Worm (Caenorhabditis elegans) whole organism, L2 larva: ENCODE data around the gene msd-2.

Experiments used
- C34F6.9 ChIP-seq: fragments of 150-350 bp; optimal IDR thresholded peaks from 2 replicates; lab custom pipeline; 2014; ENCODE audit warnings: missing biosample characterization, missing genetic modification characterization
- F13H6.1 ChIP-seq: sonication (generic microtip); optimal IDR thresholded peaks from 2 replicates; lab custom pipeline; 2016; ENCODE audit warnings: missing genetic modification characterization, missing compliant biosample characterization
- R02D3.7 ChIP-seq: fragments of 150-350 bp; optimal IDR thresholded peaks from 2 replicates; lab custom pipeline; 2014; ENCODE audit warnings: missing biosample characterization, missing genetic modification characterization
- Y55F3AM.14 ChIP-seq: fragments of 200-800 bp; sonication (Bioruptor generic); optimal IDR thresholded peaks from 2 replicates; lab custom pipeline; 2018; ENCODE audit warnings: mild to moderate bottlenecking, missing genetic modification characterization, missing compliant biosample characterization
- alr-1 ChIP-seq: fragments of 150-350 bp; optimal IDR thresholded peaks from 2 replicates; lab custom pipeline; 2014; ENCODE audit warnings: missing biosample characterization, missing genetic modification characterization
- ama-1 ChIP-seq: fragments of 150-350 bp; optimal IDR thresholded peaks from 2 replicates; lab custom pipeline; 2018; ENCODE audit warnings: inconsistent platforms
- ceh-16 ChIP-seq: fragments of 150-350 bp; optimal IDR thresholded peaks from 2 replicates; lab custom pipeline; 2014; ENCODE audit warnings: missing biosample characterization, missing genetic modification characterization
- ceh-82 ChIP-seq: fragments of 150-350 bp; optimal IDR thresholded peaks from 2 replicates; lab custom pipeline; 2014; ENCODE audit warnings: missing biosample characterization, missing genetic modification characterization
- crh-2 ChIP-seq: sonication (generic microtip); optimal IDR thresholded peaks from 2 replicates; lab custom pipeline; 2017; ENCODE audit warnings: missing biosample characterization, missing genetic modification characterization
- egl-27 ChIP-seq: sonication (generic microtip); optimal IDR thresholded peaks from 3 replicates; lab custom pipeline; 2017; ENCODE audit warnings: missing biosample characterization, missing genetic modification reagents, missing genetic modification characterization
- fos-1 ChIP-seq: fragments of 150-350 bp; optimal IDR thresholded peaks from 2 replicates; lab custom pipeline; 2014; ENCODE audit warnings: missing biosample characterization, missing genetic modification characterization
- lin-13 ChIP-seq: fragments of 150-350 bp; optimal IDR thresholded peaks from 2 replicates; lab custom pipeline; 2014; ENCODE audit warnings: missing biosample characterization, missing genetic modification reagents, missing genetic modification characterization
- lin-39 ChIP-seq: fragments of 150-350 bp; optimal IDR thresholded peaks from 2 replicates; lab custom pipeline; 2014; ENCODE audit warnings: missing biosample characterization, missing genetic modification reagents, missing genetic modification characterization
- lsy-2 ChIP-seq, 2 experiments: fragments of 150-350 bp in 1 of 2; sonication (generic microtip) in 1 of 2; optimal IDR thresholded peaks; 2 replicates each; lab custom pipeline; 2014 to 2017; ENCODE audit warnings: missing biosample characterization in 2 of 2, missing genetic modification characterization in 2 of 2
- mbf-1 ChIP-seq: sonication (generic microtip); optimal IDR thresholded peaks from 2 replicates; lab custom pipeline; 2017; ENCODE audit warnings: missing biosample characterization, missing genetic modification characterization
- mdl-1 ChIP-seq, 2 experiments: fragments of 150-350 bp in 1 of 2; sonication (generic microtip) in 1 of 2; optimal IDR thresholded peaks; 2 replicates each; lab custom pipeline; 2017; ENCODE audit warnings: missing biosample characterization in 2 of 2, missing genetic modification characterization in 2 of 2
- nhr-10 ChIP-seq: sonication (generic microtip); optimal IDR thresholded peaks from 2 replicates; lab custom pipeline; 2017; ENCODE audit warnings: missing biosample characterization, missing genetic modification characterization
- nhr-11 ChIP-seq: fragments of 150-350 bp; optimal IDR thresholded peaks from 2 replicates; lab custom pipeline; 2014; ENCODE audit warnings: missing biosample characterization, missing genetic modification characterization
- nhr-12 ChIP-seq: fragments of 150-350 bp; optimal IDR thresholded peaks from 2 replicates; lab custom pipeline; 2014; ENCODE audit warnings: missing biosample characterization, missing genetic modification characterization
- nhr-129 ChIP-seq: fragments of 150-350 bp; optimal IDR thresholded peaks from 2 replicates; lab custom pipeline; 2014; ENCODE audit warnings: missing biosample characterization, missing genetic modification characterization
- nhr-21 ChIP-seq: fragments of 150-350 bp; optimal IDR thresholded peaks from 2 replicates; lab custom pipeline; 2014; ENCODE audit warnings: missing biosample characterization, missing genetic modification characterization
- nhr-23 ChIP-seq: fragments of 150-350 bp; optimal IDR thresholded peaks from 2 replicates; lab custom pipeline; 2014; ENCODE audit warnings: missing biosample characterization, missing genetic modification reagents, missing genetic modification characterization
- nhr-6 ChIP-seq: fragments of 150-350 bp; optimal IDR thresholded peaks from 2 replicates; lab custom pipeline; 2014; ENCODE audit warnings: missing biosample characterization, missing genetic modification characterization
- nhr-77 ChIP-seq: fragments of 150-350 bp; optimal IDR thresholded peaks from 2 replicates; lab custom pipeline; 2014; ENCODE audit warnings: missing biosample characterization, missing genetic modification characterization
- peb-1 ChIP-seq: fragments of 150-350 bp; optimal IDR thresholded peaks from 2 replicates; lab custom pipeline; 2014; ENCODE audit warnings: missing biosample characterization, missing genetic modification characterization
- skn-1 ChIP-seq: sonication (generic microtip); optimal IDR thresholded peaks from 2 replicates; lab custom pipeline; 2017; ENCODE audit warnings: missing biosample characterization, missing genetic modification characterization
- sma-3 ChIP-seq: sonication (generic microtip); optimal IDR thresholded peaks from 2 replicates; lab custom pipeline; 2016; ENCODE audit warnings: missing genetic modification reagents, missing genetic modification characterization, missing compliant biosample characterization
- sma-9 ChIP-seq, 2 experiments: fragments of 150-350 bp in 1 of 2; sonication (generic microtip) in 1 of 2; optimal IDR thresholded peaks; 2 replicates each; lab custom pipeline; 2014 to 2016; ENCODE audit warnings: missing genetic modification characterization in 2 of 2, mild to moderate bottlenecking in 1 of 2, missing biosample characterization in 1 of 2, missing compliant biosample characterization in 1 of 2, missing genetic modification reagents in 1 of 2, moderate library complexity in 1 of 2
- snpc-4 ChIP-seq: fragments of 150-350 bp; optimal IDR thresholded peaks from 2 replicates; lab custom pipeline; 2014; ENCODE audit warnings: missing biosample characterization, missing genetic modification characterization
- unc-39 ChIP-seq: fragments of 150-350 bp; optimal IDR thresholded peaks from 2 replicates; lab custom pipeline; 2014; ENCODE audit warnings: missing biosample characterization, missing genetic modification characterization
- unc-55 ChIP-seq: fragments of 150-350 bp; sonication (generic microtip); optimal IDR thresholded peaks from 3 replicates; lab custom pipeline; 2014; ENCODE audit warnings: missing biosample characterization, missing genetic modification reagents, missing genetic modification characterization
- zag-1 ChIP-seq: fragments of 150-350 bp; optimal IDR thresholded peaks from 2 replicates; lab custom pipeline; 2014; ENCODE audit warnings: missing biosample characterization, missing genetic modification characterization
- ztf-4 ChIP-seq: fragments of 150-350 bp; optimal IDR thresholded peaks from 2 replicates; lab custom pipeline; 2014; ENCODE audit warnings: missing biosample characterization, missing genetic modification characterization

msd-2 gene

DNA sequence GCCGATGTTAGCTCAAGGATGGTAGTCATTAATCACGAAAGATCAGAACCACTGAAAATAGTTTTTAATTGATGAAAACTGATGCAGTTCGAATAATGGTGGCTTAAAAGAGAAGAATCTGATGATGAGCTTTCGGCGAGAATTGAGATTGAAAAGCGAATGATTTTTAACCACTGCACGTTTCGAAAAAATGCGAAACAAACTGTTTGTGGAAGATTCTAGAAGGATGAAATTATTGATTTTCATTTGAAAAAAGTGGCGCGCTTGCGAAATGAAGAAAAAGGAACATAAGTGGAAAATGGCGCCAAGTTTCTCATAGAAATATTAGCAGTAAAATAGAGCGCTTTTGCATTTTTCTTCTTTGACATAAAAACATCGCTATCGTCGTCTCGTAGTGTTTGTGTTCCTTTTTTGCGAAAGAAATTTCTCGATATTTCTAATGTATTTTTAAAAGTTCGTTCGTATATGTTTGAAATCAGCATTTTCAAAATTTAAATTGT lies 33.9 kb upstream of the msd-2 start, which contains the start of gene uba-1 (continued):
- no peak for TF ChIP-seq sma-9 (GFP tag; optimal IDR thresholded peaks at IDR 0.05; lab: Kevin White, UChicago)
- TF ChIP-seq sma-9 (tag; optimal IDR thresholded peaks at IDR 0.05; lab: Kevin White, UChicago): no peak
- TF ChIP-seq ztf-4 (tag; lab: Kevin White, UChicago): no peak
- TF ChIP-seq fos-1 (tag; lab: Kevin White, UChicago): no peak
- TF ChIP-seq nhr-6 (tag; lab: Kevin White, UChicago): no peak
- TF ChIP-seq lin-13 (GFP tag; lab: Kevin White, UChicago): no peak
- TF ChIP-seq nhr-23 (tag; lab: Kevin White, UChicago): no peak
- TF ChIP-seq unc-55 (GFP tag; lab: Kevin White, UChicago): peak; percentile 55
- no peak for TF ChIP-seq peb-1 (tag; lab: Kevin White, UChicago)
- no peak for TF ChIP-seq nhr-12 (tag; lab: Kevin White, UChicago)
- peak; percentile 13 for TF ChIP-seq F13H6.1 (tag; lab: Kevin White, UChicago)
- TF ChIP-seq nhr-11 (tag; lab: Kevin White, UChicago): no peak
- TF ChIP-seq lin-39 (tag; lab: Kevin White, UChicago): no peak
- no peak for TF ChIP-seq skn-1 (tag; lab: Kevin White, UChicago)
- no peak for TF ChIP-seq mdl-1 (tag; optimal IDR thresholded peaks at IDR 0.05; lab: Kevin White, UChicago)
- TF ChIP-seq sma-3 (GFP tag; lab: Kevin White, UChicago): peak; percentile 41
- TF ChIP-seq, all 48 proteins: peak for 12

DNA sequence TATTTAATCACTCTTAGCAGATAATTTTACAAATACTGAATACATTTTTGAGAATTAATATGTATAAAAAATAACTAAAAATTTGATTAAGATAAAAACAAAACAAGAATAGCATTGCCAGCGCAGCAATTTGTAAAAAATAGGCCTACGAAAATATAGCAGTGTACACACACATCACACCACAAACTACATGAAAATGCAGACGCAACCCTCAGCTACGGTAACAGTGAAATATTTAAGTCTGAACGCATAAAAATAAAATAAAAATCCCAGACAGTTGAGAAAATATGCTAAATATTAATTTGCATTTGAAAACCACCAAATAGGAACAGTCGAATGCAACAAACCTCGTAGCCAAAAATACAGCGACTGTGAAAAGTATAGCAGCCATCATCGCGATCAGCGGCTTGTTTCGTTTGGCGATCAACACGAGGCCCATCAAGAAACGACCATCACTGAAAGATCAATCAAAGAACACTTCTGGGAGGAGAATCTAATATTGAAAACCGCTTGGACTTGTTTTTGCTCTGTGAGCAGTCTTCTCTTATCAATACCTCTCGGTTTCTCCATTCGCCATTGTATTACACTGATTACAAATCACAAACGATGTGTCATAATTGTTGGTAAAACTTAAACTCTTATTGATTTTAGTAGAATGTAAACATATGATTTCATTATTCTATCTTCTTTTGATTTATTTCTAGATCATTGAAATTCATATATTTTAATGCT lies 30.2 kb upstream of the msd-2 start, which contains the start of gene pyp-1:
pyp-1 (minus strand) TSS at position 439 of the 732 bp plus-strand sequence.
- no peak for TF ChIP-seq mdl-1 (tag; optimal IDR thresholded peaks at IDR 0.05; lab: Kevin White, UChicago)
- TF ChIP-seq ztf-4 (tag; lab: Kevin White, UChicago): no peak
- TF ChIP-seq unc-55 (GFP tag; lab: Kevin White, UChicago): peak; percentile 34
- TF ChIP-seq nhr-77: no peak
- TF ChIP-seq nhr-23 (tag; lab: Kevin White, UChicago): no peak
- TF ChIP-seq C34F6.9 (tag; lab: Kevin White, UChicago): no peak
- TF ChIP-seq F13H6.1 (tag; lab: Kevin White, UChicago): no peak
- peak in 1 of 2 experiments; percentile 69 for TF ChIP-seq lsy-2 (tag; optimal IDR thresholded peaks at IDR 0.05; lab: Kevin White, UChicago)
- TF ChIP-seq sma-9 (GFP tag; optimal IDR thresholded peaks at IDR 0.05; lab: Kevin White, UChicago): peak; percentile 22
- TF ChIP-seq sma-9 (tag; optimal IDR thresholded peaks at IDR 0.05; lab: Kevin White, UChicago): no peak
- TF ChIP-seq ama-1 (lab: Kevin White, UChicago): peak; percentile 33
- TF ChIP-seq fos-1 (tag; lab: Kevin White, UChicago): peak; percentile 56
- no peak for TF ChIP-seq nhr-11 (tag; lab: Kevin White, UChicago)
- no peak for TF ChIP-seq egl-27 (tag; lab: Kevin White, UChicago)
- TF ChIP-seq zag-1 (tag; lab: Kevin White, UChicago): no peak

DNA sequence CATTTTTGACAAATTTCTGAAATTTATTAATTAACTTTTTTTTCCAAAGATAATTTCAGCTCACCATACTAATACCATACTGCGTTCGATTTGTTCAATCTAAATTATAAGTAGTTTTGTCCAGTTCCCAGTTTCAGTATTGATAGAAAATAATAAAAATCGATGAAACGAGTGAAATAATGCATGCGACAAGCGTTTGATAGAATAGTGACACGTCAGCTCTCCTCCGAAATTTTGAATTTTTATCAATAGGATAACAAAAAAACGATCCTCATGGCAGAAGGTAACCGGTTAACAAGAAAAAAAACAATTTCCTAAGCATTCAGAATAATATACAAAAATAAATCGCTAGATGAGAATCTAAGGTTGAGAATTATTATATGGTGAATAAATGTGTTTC lies 27.1 kb upstream of the msd-2 start, which contains the start of gene C47E12.3:
C47E12.3 (minus strand) TSS at position 101 of the 400 bp plus-strand sequence.
- TF ChIP-seq mbf-1 (tag; lab: Kevin White, UChicago): no peak
- TF ChIP-seq snpc-4 (tag; lab: Kevin White, UChicago): no peak
- no peak for TF ChIP-seq crh-2 (tag; lab: Kevin White, UChicago)
- no peak for TF ChIP-seq unc-39 (tag; lab: Kevin White, UChicago)
- TF ChIP-seq nhr-10 (tag; lab: Kevin White, UChicago): no peak

DNA sequence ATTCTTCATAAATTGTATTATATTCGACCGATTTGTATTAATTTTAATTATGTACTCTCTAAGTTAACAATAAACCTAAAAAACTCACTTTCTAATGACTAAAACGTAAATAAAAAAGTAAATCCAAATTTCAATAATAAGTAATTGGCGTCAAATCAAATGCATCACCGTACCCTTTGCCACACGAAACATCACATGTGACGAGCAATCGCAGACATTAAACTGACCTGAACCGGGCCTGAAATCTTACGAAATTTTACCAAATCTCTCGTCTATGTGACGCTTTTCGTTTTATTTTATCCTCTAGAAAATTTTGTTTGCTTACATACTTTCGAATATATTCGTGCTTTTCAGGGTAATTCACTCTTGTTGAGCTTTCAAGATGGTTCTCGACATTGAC lies 25.5 kb upstream of the msd-2 start, which contains the start of the genes C47E12.2 and sars-1:
C47E12.2 (minus strand) TSS at position 131 of the 400 bp plus-strand sequence.
sars-1 (plus strand) TSS at position 355 of the 400 bp plus-strand sequence.
- TF ChIP-seq mdl-1 (tag; optimal IDR thresholded peaks at IDR 0.05; lab: Kevin White, UChicago) (no peak), ceh-16 (tag; lab: Kevin White, UChicago) (no peak), nhr-129 (peak; percentile 88), unc-55 (GFP tag; lab: Kevin White, UChicago) (no peak), crh-2 (tag; lab: Kevin White, UChicago) (peak; percentile 32), C34F6.9 (tag; lab: Kevin White, UChicago) (peak; percentile 18), lsy-2 (tag; optimal IDR thresholded peaks at IDR 0.05; lab: Kevin White, UChicago) (peak; percentile 58 to 92)

DNA sequence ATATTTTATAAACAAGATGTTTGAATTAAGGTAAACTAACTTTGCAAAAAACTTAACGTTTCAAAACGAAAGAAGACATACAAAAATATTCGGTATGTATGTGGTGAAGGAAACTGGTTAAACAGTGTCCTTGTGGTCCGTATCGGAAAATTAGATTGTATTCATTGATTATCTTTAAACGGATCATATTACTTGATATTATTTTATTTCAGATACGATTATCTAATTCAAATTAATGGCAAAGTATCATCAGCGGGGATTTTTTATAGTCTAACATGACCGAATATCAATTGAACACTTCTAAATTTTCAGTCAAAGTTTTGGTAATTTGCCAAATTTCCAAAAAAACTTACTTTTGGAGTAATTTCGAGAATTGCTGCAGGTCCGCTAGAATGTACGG lies 22.1 kb upstream of the msd-2 start, which contains the start of gene C47E12.13:
C47E12.13 (minus strand) TSS at position 101 of the 400 bp plus-strand sequence.
- TF ChIP-seq unc-39 (tag; lab: Kevin White, UChicago) (no peak), alr-1 (tag; lab: Kevin White, UChicago) (no peak), nhr-21 (no peak), Y55F3AM.14 (GFP tag; lab: Kevin White, UChicago) (no peak), R02D3.7 (tag; lab: Kevin White, UChicago) (no peak), unc-55 (GFP tag; lab: Kevin White, UChicago) (no peak), ceh-82 (tag; lab: Kevin White, UChicago) (no peak)
